Fruit fly (Drosophila melanogaster): Measurements from ENCODE around the gene Fer3HCH.

DNA sequence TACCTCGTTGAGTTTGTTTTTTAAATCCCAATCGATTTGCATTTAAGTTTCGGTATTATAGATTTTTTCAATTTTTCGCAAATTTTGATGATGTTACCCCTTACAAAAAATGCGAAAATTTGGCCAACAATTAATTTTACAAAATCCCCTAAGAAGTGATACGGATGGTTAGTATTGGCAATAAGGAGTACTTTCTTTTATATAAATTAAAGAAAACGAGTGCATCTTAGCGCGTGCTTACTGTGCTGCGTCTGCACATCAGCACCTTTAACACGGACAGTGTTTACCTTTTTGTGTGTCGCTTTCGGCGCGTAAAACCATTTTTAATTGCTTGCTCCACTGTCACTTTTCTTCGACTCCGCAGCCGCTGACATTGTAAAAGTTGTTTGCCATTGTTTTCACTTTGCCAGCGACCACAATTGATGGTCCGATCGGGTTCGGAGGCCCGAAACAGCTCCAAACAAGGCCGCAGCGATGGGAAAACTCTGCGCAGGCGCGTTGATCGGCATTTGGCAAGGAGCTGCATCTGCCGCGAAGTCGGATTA, 5.9 kb upstream of the Fer3HCH start:
- TF ChIP-seq CG8478 (optimal IDR thresholded peaks at IDR 0.05) (no peak), CTCF (optimal IDR thresholded peaks at IDR 0.05) (no peak)
